Fruit fly (Drosophila melanogaster) S2 (cell line): ENCODE results near the gene Rab7.

Experiments used
- CG8478 ChIP-seq: fragments of >200 bp; optimal IDR thresholded peaks from 2 replicates; lab custom pipeline; 2018
- CTCF ChIP-seq, 2 experiments: fragments of >200 bp; optimal IDR thresholded peaks; 2 replicates each; lab custom pipeline; 2018

DNA sequence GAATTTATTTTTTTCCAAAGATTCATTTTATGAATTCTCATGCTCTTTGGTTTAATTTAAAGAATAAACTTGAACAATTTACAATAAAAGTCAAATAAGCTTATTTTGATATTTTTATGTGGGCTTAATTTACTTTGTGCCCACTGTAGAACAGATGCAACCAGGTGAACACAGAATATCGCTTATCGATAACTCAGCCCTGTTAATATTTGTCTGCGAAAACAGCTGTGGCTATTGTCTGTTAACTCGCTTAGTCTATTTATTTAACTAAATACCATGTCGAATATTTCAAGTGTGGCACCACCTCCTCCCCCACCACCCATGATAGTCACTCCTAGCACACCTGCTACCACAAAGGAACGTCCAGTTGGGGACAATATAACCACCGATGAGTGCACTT lies 2.7 kb downstream of the Rab7 start, which contains the start of gene CG33108:
- TF ChIP-seq CTCF (optimal IDR thresholded peaks at IDR 0.05; lab: Kevin White, UChicago), result no peak
- no peak for TF ChIP-seq CG8478 (lab: Kevin White, UChicago)
